Fruit fly (Drosophila melanogaster): ENCODE results near the gene CG15725.

The CG15725 gene

dm6 chrX:12753602-12754347, 48.1 kb downstream of the CG15725 start (continued):
- TF ChIP-seq CG6792 (GFP tag; optimal IDR thresholded peaks at IDR 0.05) = peak; percentile 20
- TF ChIP-seq esn (GFP tag; optimal IDR thresholded peaks at IDR 0.05) = no peak
- no peak for TF ChIP-seq CG10631 (GFP tag; optimal IDR thresholded peaks at IDR 0.05)
- peak; percentile 44 for TF ChIP-seq CG1621 (tag; optimal IDR thresholded peaks at IDR 0.05)
- TF ChIP-seq CG10669 (GFP tag; optimal IDR thresholded peaks at IDR 0.05) = peak; percentile 31
- TF ChIP-seq CG11762 (GFP tag; optimal IDR thresholded peaks at IDR 0.05; ENCODE audit: insufficient read depth) = no peak
- peak; percentile 69 for TF ChIP-seq CG8119 (GFP tag; IDR thresholded peaks at IDR 0.05)
- TF ChIP-seq net (GFP tag; optimal IDR thresholded peaks at IDR 0.05) = peak; percentile 45
- TF ChIP-seq CG4318 (GFP tag; optimal IDR thresholded peaks at IDR 0.05) = no peak
- TF ChIP-seq Blimp-1 (GFP tag; optimal IDR thresholded peaks at IDR 0.05) = no peak
- peak; percentile 81 for TF ChIP-seq eg (GFP tag; IDR thresholded peaks at IDR 0.05)
- peak; percentile 87 for TF ChIP-seq CG9139 (GFP tag; optimal IDR thresholded peaks at IDR 0.05)
- TF ChIP-seq achi (GFP tag; optimal IDR thresholded peaks at IDR 0.05) = no peak
- peak; percentile 36 for TF ChIP-seq CG6808 (GFP tag; optimal IDR thresholded peaks at IDR 0.05)
- no peak for TF ChIP-seq CG34406 (GFP tag; optimal IDR thresholded peaks at IDR 0.05)
- TF ChIP-seq Ets96B (tag; optimal IDR thresholded peaks at IDR 0.05) = peak; percentile 12
- TF ChIP-seq topi (GFP tag; optimal IDR thresholded peaks at IDR 0.05) = no peak
- TF ChIP-seq CG32006 (GFP tag; optimal IDR thresholded peaks at IDR 0.05) = no peak
- TF ChIP-seq Smox (GFP tag; optimal IDR thresholded peaks at IDR 0.05) = no peak
- TF ChIP-seq dac (GFP tag; optimal IDR thresholded peaks at IDR 0.05) = no peak
- no peak for TF ChIP-seq fd59A (GFP tag; optimal IDR thresholded peaks at IDR 0.05)
- TF ChIP-seq Gug (GFP tag; IDR thresholded peaks at IDR 0.05) = peak; percentile 37; the same call in 1 of the 2 replicates
- TF ChIP-seq CG8632 (GFP tag; optimal IDR thresholded peaks at IDR 0.05) = peak; percentile 53
- peak; percentile 78 for TF ChIP-seq Sox14 (GFP tag; optimal IDR thresholded peaks at IDR 0.05)
- TF ChIP-seq Eip93F (GFP tag; optimal IDR thresholded peaks at IDR 0.05) = no peak

DNA sequence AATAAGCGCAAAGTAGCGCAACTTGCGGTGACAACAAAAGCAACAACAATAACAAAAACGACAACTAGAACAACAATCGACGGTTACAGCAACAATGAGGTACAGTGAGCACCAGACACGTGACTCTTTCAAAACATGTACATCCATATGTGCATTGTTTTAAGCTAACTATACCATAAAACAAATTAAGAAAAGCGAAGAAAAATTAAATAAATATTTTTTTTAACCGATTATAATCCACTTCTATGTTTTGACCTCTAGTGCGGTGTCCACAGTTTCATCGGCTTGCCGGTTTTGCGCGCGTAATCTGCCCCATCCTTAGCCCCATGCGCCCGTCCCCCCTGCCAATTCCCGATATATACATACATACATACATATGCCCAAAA, 48.7 kb downstream of the CG15725 start:
- TF ChIP-seq CG3032 (tag; optimal IDR thresholded peaks at IDR 0.05) (peak; percentile 98), CG16779 (tag; optimal IDR thresholded peaks at IDR 0.05) (peak; percentile 92), CG4318 (GFP tag; optimal IDR thresholded peaks at IDR 0.05) (peak; percentile 96), Eip75B (GFP tag; optimal IDR thresholded peaks at IDR 0.05) (peak; percentile 98), esn (GFP tag; optimal IDR thresholded peaks at IDR 0.05) (peak; percentile 97), salr (GFP tag; optimal IDR thresholded peaks at IDR 0.05) (peak; percentile 94 to 96), Met (GFP tag; optimal IDR thresholded peaks at IDR 0.05) (peak; percentile 96), CG3919 (GFP tag; optimal IDR thresholded peaks at IDR 0.05) (peak; percentile 99), pdm3 (GFP tag; optimal IDR thresholded peaks at IDR 0.05) (peak; percentile 98), Gug (GFP tag; IDR thresholded peaks at IDR 0.05) (peak; percentile 99), CG6163 (GFP tag; IDR thresholded peaks at IDR 0.05) (peak; percentile 99), fkh (GFP tag; optimal IDR thresholded peaks at IDR 0.05) (no peak), CG8632 (GFP tag; optimal IDR thresholded peaks at IDR 0.05) (peak; percentile 98), Sox15 (GFP tag; optimal IDR thresholded peaks at IDR 0.05) (peak; percentile 98), cyc (GFP tag; optimal IDR thresholded peaks at IDR 0.05) (peak; percentile 98), Hr39 (GFP tag; optimal IDR thresholded peaks at IDR 0.05) (peak; percentile 97), CG8119 (GFP tag; IDR thresholded peaks at IDR 0.05) (peak; percentile 99), fd85E (GFP tag; optimal IDR thresholded peaks at IDR 0.05) (peak; percentile 90), vri (GFP tag; optimal IDR thresholded peaks at IDR 0.05) (peak; percentile 78), Eip93F (GFP tag; optimal IDR thresholded peaks at IDR 0.05) (peak; percentile 94), net (GFP tag; optimal IDR thresholded peaks at IDR 0.05) (peak; percentile 96), CG6854 (GFP tag; optimal IDR thresholded peaks at IDR 0.05) (peak; percentile 41), CG34406 (GFP tag; optimal IDR thresholded peaks at IDR 0.05) (peak; percentile 98), CG6276 (GFP tag; optimal IDR thresholded peaks at IDR 0.05) (peak; percentile 95), Smox (GFP tag; optimal IDR thresholded peaks at IDR 0.05) (peak; percentile 96), CG9139 (GFP tag; optimal IDR thresholded peaks at IDR 0.05) (peak; percentile 94), Eip78C (GFP tag) (peak; percentile 99), Lpt (GFP tag; optimal IDR thresholded peaks at IDR 0.05) (peak; percentile 94), CG15336 (GFP tag; IDR thresholded peaks at IDR 0.05) (peak; percentile 99), CG7368 (GFP tag; optimal IDR thresholded peaks at IDR 0.05) (peak; percentile 97), topi (GFP tag; optimal IDR thresholded peaks at IDR 0.05) (peak; percentile 98), eg (GFP tag; IDR thresholded peaks at IDR 0.05) (peak; percentile 99), lz (GFP tag; optimal IDR thresholded peaks at IDR 0.05) (peak; percentile 98), ss (GFP tag; optimal IDR thresholded peaks at IDR 0.05) (peak; percentile 95 to 97), CG11294 (GFP tag; IDR thresholded peaks at IDR 0.05) (peak; percentile 99)

All from whole organism, prepupa.